Fruit fly (Drosophila melanogaster) whole organism, embryonic: ENCODE data around the gene ninaB.

Experiments used
- ATbp ChIP-seq: fragments of 200-800 bp; sonication (Bioruptor generic); optimal IDR thresholded peaks from 2 replicates; lab custom pipeline; 2017; ENCODE audit warnings: missing biosample characterization, mild to moderate bottlenecking, missing genetic modification characterization, missing genetic modification reagents
- CG11723 ChIP-seq: fragments of 200-800 bp; sonication (Bioruptor generic); optimal IDR thresholded peaks from 2 replicates; lab custom pipeline; 2017; ENCODE audit warnings: missing biosample characterization, mild to moderate bottlenecking, missing genetic modification characterization
- CG1233 ChIP-seq: fragments of 200-800 bp; sonication (Bioruptor generic); optimal IDR thresholded peaks from 4 replicates; lab custom pipeline; 2018; ENCODE audit warnings: missing biosample characterization, mild to moderate bottlenecking, missing genetic modification characterization
- CG13296 ChIP-seq: fragments of 200-800 bp; sonication (Bioruptor generic); optimal IDR thresholded peaks from 3 replicates; lab custom pipeline; 2018; ENCODE audit warnings: missing biosample characterization, mild to moderate bottlenecking, missing genetic modification characterization
- CG13775 ChIP-seq: fragments of 200-800 bp; sonication (Bioruptor generic); optimal IDR thresholded peaks from 3 replicates; lab custom pipeline; 2017; ENCODE audit warnings: missing biosample characterization, mild to moderate bottlenecking, missing genetic modification characterization
- CG13894 ChIP-seq: fragments of 200-800 bp; sonication (Bioruptor generic); optimal IDR thresholded peaks from 3 replicates; lab custom pipeline; 2018; ENCODE audit warnings: missing biosample characterization, mild to moderate bottlenecking, missing genetic modification characterization, moderate library complexity
- CG14441 ChIP-seq: fragments of 200-800 bp; sonication (Bioruptor generic); IDR thresholded peaks from 2 replicates; pipeline ENCODE4 v1.3.6; 2022; ENCODE audit warnings: missing biosample characterization, missing genetic modification characterization
- CG14710 ChIP-seq: fragments of 200-800 bp; sonication (Bioruptor generic); optimal IDR thresholded peaks from 3 replicates; lab custom pipeline; 2019; ENCODE audit warnings: missing biosample characterization, mild to moderate bottlenecking, missing genetic modification characterization, moderate library complexity
- CG15479 ChIP-seq: fragments of 200-800 bp; sonication (Bioruptor generic); optimal IDR thresholded peaks from 3 replicates; lab custom pipeline; 2019; ENCODE audit warnings: missing biosample characterization, mild to moderate bottlenecking, missing genetic modification characterization, moderate library complexity
- CG17802 ChIP-seq: fragments of 200-800 bp; sonication (Bioruptor generic); optimal IDR thresholded peaks from 2 replicates; lab custom pipeline; 2018; ENCODE audit warnings: missing biosample characterization, mild to moderate bottlenecking, missing genetic modification characterization, moderate library complexity
- CG18011 ChIP-seq: fragments of 200-800 bp; sonication (Bioruptor generic); optimal IDR thresholded peaks from 2 replicates; lab custom pipeline; 2017; ENCODE audit warnings: missing biosample characterization, missing genetic modification characterization, mild to moderate bottlenecking, moderate library complexity, missing genotype
- CG18262 ChIP-seq: fragments of 200-800 bp; optimal IDR thresholded peaks from 3 replicates; lab custom pipeline; 2019; ENCODE audit warnings: missing biosample characterization, mild to moderate bottlenecking, missing genetic modification characterization, moderate library complexity
- CG3163 ChIP-seq: fragments of 200-800 bp; sonication (Bioruptor generic); optimal IDR thresholded peaks from 3 replicates; lab custom pipeline; 2016; ENCODE audit warnings: missing biosample characterization, missing genetic modification characterization
- CG33213 ChIP-seq: fragments of 200-800 bp; sonication (Bioruptor generic); optimal IDR thresholded peaks from 3 replicates; lab custom pipeline; 2016; ENCODE audit warnings: missing biosample characterization, missing genetic modification characterization
- CG3726 ChIP-seq: fragments of 200-800 bp; sonication (Bioruptor generic); IDR thresholded peaks from 3 replicates; pipeline ENCODE4, ENCODE4 v1.3.6; 2022; ENCODE audit warnings: missing biosample characterization, missing genetic modification characterization
- CG6813 ChIP-seq: fragments of 200-800 bp; sonication (Bioruptor generic); optimal IDR thresholded peaks from 2 replicates; lab custom pipeline; 2017; ENCODE audit warnings: missing biosample characterization, missing genetic modification characterization, mild to moderate bottlenecking, moderate library complexity, missing genetic modification reagents
- CG6854 ChIP-seq: fragments of 200-800 bp; sonication (Bioruptor generic); optimal IDR thresholded peaks from 3 replicates; lab custom pipeline; 2017; ENCODE audit warnings: missing biosample characterization, mild to moderate bottlenecking, missing genetic modification characterization
- CG7786 ChIP-seq: fragments of 200-800 bp; sonication (Bioruptor generic); optimal IDR thresholded peaks from 2 replicates; lab custom pipeline; 2016; ENCODE audit warnings: missing biosample characterization, missing genetic modification characterization
- CG8290 ChIP-seq, 3 experiments: fragments of 200-800 bp; sonication (Bioruptor generic); optimal IDR thresholded peaks; 2 replicates each; lab custom pipeline; 2016 to 2019; ENCODE audit warnings: missing biosample characterization in 3 of 3, missing genetic modification characterization in 3 of 3, mild to moderate bottlenecking in 2 of 3, moderate library complexity in 1 of 3
- CG9797 ChIP-seq: fragments of 200-800 bp; sonication (Bioruptor generic); optimal IDR thresholded peaks from 3 replicates; lab custom pipeline; 2018; ENCODE audit warnings: missing biosample characterization, mild to moderate bottlenecking, missing genetic modification characterization
- CG9817 ChIP-seq: fragments of 200-800 bp; sonication (Bioruptor generic); optimal IDR thresholded peaks from 2 replicates; lab custom pipeline; 2018; ENCODE audit warnings: missing biosample characterization, mild to moderate bottlenecking, missing genetic modification characterization, moderate library complexity
- CTCF ChIP-seq: fragments of 200-800 bp; sonication (Bioruptor generic); optimal IDR thresholded peaks from 2 replicates; lab custom pipeline; 2017; ENCODE audit warnings: missing biosample characterization, mild to moderate bottlenecking, missing genetic modification characterization, moderate library complexity
- D ChIP-seq, 2 experiments: fragments of 200-800 bp in 1 of 2; fragments of >200 bp in 1 of 2; sonication (Bioruptor generic) in 1 of 2; optimal IDR thresholded peaks; 2 replicates in 1 of 2; 3 replicates in 1 of 2; lab custom pipeline; 2017; ENCODE audit warnings: mild to moderate bottlenecking in 1 of 2, missing biosample characterization in 1 of 2, missing genetic modification characterization in 1 of 2, missing genetic modification reagents in 1 of 2
- Dll ChIP-seq: fragments of 200-800 bp; sonication (Bioruptor generic); IDR thresholded peaks from 4 replicates; pipeline ENCODE4 v1.3.6; 2022; ENCODE audit warnings: missing biosample characterization, missing genetic modification characterization; ENCODE audit not compliant: partially characterized antibody
- Ets65A ChIP-seq: fragments of 200-800 bp; sonication (Bioruptor generic); peaks from one replicate; lab custom pipeline; 2016; ENCODE audit warnings: missing biosample characterization, missing genetic modification characterization
- Fer1 ChIP-seq: fragments of 200-800 bp; sonication (Bioruptor generic); optimal IDR thresholded peaks from 2 replicates; lab custom pipeline; 2017; ENCODE audit warnings: missing biosample characterization, mild to moderate bottlenecking, missing genetic modification characterization
- MESR4 ChIP-seq: fragments of 200-800 bp; sonication (Bioruptor generic); optimal IDR thresholded peaks from 2 replicates; lab custom pipeline; 2018; ENCODE audit warnings: missing biosample characterization, mild to moderate bottlenecking, missing genetic modification characterization, moderate library complexity
- Myb ChIP-seq: fragments of 200-800 bp; sonication (Bioruptor generic); optimal IDR thresholded peaks from 2 replicates; lab custom pipeline; 2016; ENCODE audit warnings: missing biosample characterization, missing genetic modification characterization
- Spps ChIP-seq: fragments of 200-800 bp; sonication (Bioruptor generic); optimal IDR thresholded peaks from 2 replicates; lab custom pipeline; 2018; ENCODE audit warnings: missing biosample characterization, mild to moderate bottlenecking, missing genetic modification characterization
- YL-1 ChIP-seq: fragments of 200-800 bp; sonication (Bioruptor generic); optimal IDR thresholded peaks from 3 replicates; lab custom pipeline; 2017; ENCODE audit warnings: missing biosample characterization, mild to moderate bottlenecking, missing genetic modification characterization
- al ChIP-seq: fragments of 200-800 bp; sonication (Bioruptor generic); IDR thresholded peaks from 2 replicates; pipeline ENCODE4 v1.3.6; 2022; ENCODE audit warnings: missing biosample characterization, missing genetic modification characterization
- ara ChIP-seq: fragments of 200-800 bp; sonication (Bioruptor generic); IDR thresholded peaks from 2 replicates; pipeline ENCODE4 v1.3.6; 2022; ENCODE audit warnings: missing biosample characterization, missing genetic modification characterization
- emc ChIP-seq: fragments of 200-800 bp; sonication (Bioruptor generic); optimal IDR thresholded peaks from 2 replicates; lab custom pipeline; 2016; ENCODE audit warnings: missing biosample characterization, missing genetic modification characterization
- ems ChIP-seq: fragments of 200-800 bp; sonication (Bioruptor generic); optimal IDR thresholded peaks from 3 replicates; lab custom pipeline; 2016; ENCODE audit warnings: missing biosample characterization, missing genetic modification characterization
- esg ChIP-seq: fragments of 200-800 bp; sonication (Bioruptor generic); conservative IDR thresholded peaks from 2 replicates; pipeline ENCODE4 v1.3.6; 2022; ENCODE audit warnings: missing biosample characterization, missing genetic modification characterization
- knrl ChIP-seq: fragments of 200-800 bp; sonication (Bioruptor generic); IDR thresholded peaks from 3 replicates; pipeline ENCODE4 v1.3.6; 2022; ENCODE audit warnings: missing biosample characterization, missing genetic modification characterization; ENCODE audit not compliant: partially characterized antibody
- lmd ChIP-seq: fragments of 200-800 bp; sonication (Bioruptor generic); IDR thresholded peaks from 2 replicates; pipeline ENCODE4 v1.3.6; 2022; ENCODE audit warnings: missing biosample characterization, missing genetic modification characterization
- lola ChIP-seq, 3 experiments: fragments of >200 bp in 2 of 3; fragments of 200-800 bp in 1 of 3; sonication (Bioruptor generic) in 1 of 3; optimal IDR thresholded peaks; 2 replicates each; lab custom pipeline; 2017 to 2019; ENCODE audit warnings: missing biosample characterization in 3 of 3, missing genetic modification characterization in 3 of 3, mild to moderate bottlenecking in 1 of 3, moderate library complexity in 1 of 3
- luna ChIP-seq: fragments of 200-800 bp; sonication (Bioruptor generic); optimal IDR thresholded peaks from 2 replicates; lab custom pipeline; 2016; ENCODE audit warnings: missing biosample characterization, missing genetic modification characterization
- peb ChIP-seq: fragments of 200-800 bp; sonication (Bioruptor generic); IDR thresholded peaks from 2 replicates; pipeline ENCODE4 v1.3.6; 2022; ENCODE audit warnings: missing biosample characterization, missing genetic modification characterization
- phol ChIP-seq: fragments of 200-800 bp; sonication (Bioruptor generic); optimal IDR thresholded peaks from 3 replicates; lab custom pipeline; 2018; ENCODE audit warnings: missing biosample characterization, mild to moderate bottlenecking, missing genetic modification characterization, moderate library complexity
- sd ChIP-seq: fragments of 200-800 bp; sonication (Bioruptor generic); optimal IDR thresholded peaks from 3 replicates; lab custom pipeline; 2018; ENCODE audit warnings: missing biosample characterization, mild to moderate bottlenecking, missing genetic modification characterization, moderate library complexity
- sr ChIP-seq: fragments of 200-800 bp; sonication (Bioruptor generic); IDR thresholded peaks from 3 replicates; pipeline ENCODE4 v1.3.6; 2022; ENCODE audit warnings: missing biosample characterization, missing genetic modification characterization
- tgo ChIP-seq: fragments of 200-800 bp; sonication (Bioruptor generic); IDR thresholded peaks from 3 replicates; pipeline ENCODE4 v1.3.6; 2022; ENCODE audit warnings: missing biosample characterization, missing genetic modification characterization
- tio ChIP-seq: fragments of 200-800 bp; sonication (Bioruptor generic); optimal IDR thresholded peaks from 2 replicates; lab custom pipeline; 2017; ENCODE audit warnings: missing biosample characterization, missing genetic modification characterization, inconsistent platforms
- tx ChIP-seq: fragments of 200-800 bp; sonication (Bioruptor generic); optimal IDR thresholded peaks from 2 replicates; lab custom pipeline; 2016; ENCODE audit warnings: missing biosample characterization, missing genetic modification characterization
- vnd ChIP-seq: fragments of 200-800 bp; sonication (Bioruptor generic); IDR thresholded peaks from 3 replicates; pipeline ENCODE4 v1.3.6; 2022; ENCODE audit warnings: missing biosample characterization, missing genetic modification characterization; ENCODE audit not compliant: partially characterized antibody
- zfh1 ChIP-seq: fragments of 200-800 bp; sonication (Bioruptor generic); IDR thresholded peaks from 3 replicates; pipeline ENCODE4 v1.3.6; 2022; ENCODE audit warnings: missing biosample characterization, missing genetic modification characterization

ninaB gene

DNA sequence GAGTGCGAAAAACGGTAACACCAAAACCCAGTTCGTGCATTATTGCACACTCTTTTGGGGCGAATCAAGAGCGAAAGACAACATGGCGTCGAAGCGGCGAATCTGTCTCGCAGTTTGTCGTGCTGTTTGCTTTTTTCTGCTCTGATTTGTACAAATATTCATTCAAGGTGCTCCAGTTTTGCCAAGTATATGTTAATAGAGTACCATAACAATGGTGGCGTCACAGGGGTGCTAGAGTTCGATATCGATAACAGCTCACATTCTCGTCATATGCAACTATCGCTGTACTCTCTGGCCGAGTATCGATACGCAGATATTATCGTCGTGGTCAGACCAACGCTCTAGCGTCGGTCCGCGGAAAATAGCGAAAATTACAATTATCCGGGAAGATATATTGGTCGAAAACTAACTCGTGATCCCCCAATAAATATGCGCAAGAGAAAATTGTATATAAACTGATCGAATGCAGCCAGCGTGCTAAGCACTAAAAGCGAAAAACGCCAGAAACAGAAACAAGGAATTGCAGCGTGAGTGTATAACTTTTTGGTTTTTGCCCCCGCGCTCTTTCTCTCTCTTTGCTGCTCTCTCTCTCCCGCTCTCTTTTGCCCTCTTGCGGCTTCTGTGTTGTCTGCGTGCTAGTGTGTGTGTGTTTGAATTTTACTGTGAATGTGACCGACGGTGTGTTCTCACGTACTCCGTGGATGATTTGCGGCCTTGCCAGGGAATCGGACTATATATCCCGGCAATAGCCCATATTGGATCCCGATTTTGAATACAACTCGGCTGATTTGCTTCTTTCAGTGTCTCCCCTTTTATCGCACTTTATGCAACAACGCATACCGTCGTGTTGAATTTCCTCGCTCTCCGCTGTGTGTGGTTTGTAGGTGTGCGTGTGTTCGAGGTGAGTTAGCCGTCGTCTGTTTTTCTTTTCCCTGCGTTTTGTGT is 16.5 kb upstream of the ninaB start, which contains the start of gene flfl (continued):
- TF ChIP-seq CG18262: no peak
- TF ChIP-seq tio (GFP tag; lab: Kevin White, UChicago): no peak
- TF ChIP-seq tgo (GFP tag; lab: Robert Waterston, UW): no peak
- TF ChIP-seq CG3163 (GFP tag; lab: Kevin White, UChicago): peak; percentile 39
- no peak for TF ChIP-seq CG14441 (GFP tag; lab: Robert Waterston, UW)
- peak; percentile 22 for TF ChIP-seq CTCF
- no peak for TF ChIP-seq ara (GFP tag; lab: Robert Waterston, UW)
- no peak for TF ChIP-seq CG17802
- TF ChIP-seq sr (GFP tag; lab: Robert Waterston, UW): no peak
- peak; percentile 98 for TF ChIP-seq phol (tag; lab: Kevin White, UChicago)
- TF ChIP-seq luna (GFP tag; lab: Kevin White, UChicago): no peak
- no peak for TF ChIP-seq ATbp (GFP tag; lab: Kevin White, UChicago)
- TF ChIP-seq MESR4 (GFP tag; lab: Kevin White, UChicago): peak; percentile 94
- TF ChIP-seq Ets65A: no peak
- no peak for TF ChIP-seq tx (GFP tag; lab: Kevin White, UChicago)
- peak; percentile 30 for TF ChIP-seq CG6813 (GFP tag; lab: Kevin White, UChicago)
- peak; percentile 81 for TF ChIP-seq Myb (GFP tag; lab: Kevin White, UChicago)
- TF ChIP-seq CG18011 (GFP tag; lab: Kevin White, UChicago): peak; percentile 21
- no peak for TF ChIP-seq lola (GFP tag; optimal IDR thresholded peaks at IDR 0.05; lab: Kevin White, UChicago)
- peak; percentile 37 for TF ChIP-seq CG7786 (GFP tag; lab: Kevin White, UChicago)
- no peak for TF ChIP-seq zfh1 (GFP tag; lab: Robert Waterston, UW)
- peak; percentile 40 for TF ChIP-seq CG13894 (tag; lab: Kevin White, UChicago)
- TF ChIP-seq D (optimal IDR thresholded peaks at IDR 0.05; lab: Kevin White, UChicago): peak; percentile 26
- no peak for TF ChIP-seq D (GFP tag; optimal IDR thresholded peaks at IDR 0.05; lab: Kevin White, UChicago)
- TF ChIP-seq CG14710 (tag; lab: Kevin White, UChicago): peak; percentile 53
- TF ChIP-seq esg: no peak
- TF ChIP-seq CG13775 (GFP tag; lab: Kevin White, UChicago): no peak
- TF ChIP-seq YL-1: peak; percentile 72
- TF ChIP-seq peb (GFP tag; lab: Robert Waterston, UW): no peak
- TF ChIP-seq sd (tag; lab: Kevin White, UChicago): peak; percentile 33
- TF ChIP-seq CG9797 (GFP tag; lab: Kevin White, UChicago): peak; percentile 54
- no peak for TF ChIP-seq CG13296
- no peak for TF ChIP-seq CG11723 (GFP tag; lab: Kevin White, UChicago)
- TF ChIP-seq lmd (GFP tag; lab: Robert Waterston, UW): no peak
- no peak for TF ChIP-seq CG3726 (GFP tag; lab: Robert Waterston, UW)
- TF ChIP-seq Spps (tag; lab: Kevin White, UChicago): no peak
- TF ChIP-seq CG6854 (GFP tag; lab: Kevin White, UChicago): no peak
- TF ChIP-seq Fer1 (GFP tag; lab: Kevin White, UChicago): peak; percentile 49
- TF ChIP-seq CG9817 (tag; lab: Kevin White, UChicago): peak; percentile 26
- no peak for TF ChIP-seq vnd
- TF ChIP-seq CG1233 (GFP tag; lab: Kevin White, UChicago): no peak
- TF ChIP-seq CG15479: no peak
- no peak for TF ChIP-seq al (GFP tag; lab: Robert Waterston, UW)
- TF ChIP-seq ems: no peak
- TF ChIP-seq Dll (GFP tag; lab: Robert Waterston, UW): no peak
- TF ChIP-seq knrl: no peak
- peak; percentile 28 for TF ChIP-seq emc (GFP tag; lab: Kevin White, UChicago)
- no peak for TF ChIP-seq CG8290 (GFP tag; optimal IDR thresholded peaks at IDR 0.05; lab: Kevin White, UChicago)
- peak in 1 of 2 experiments; percentile 72 for TF ChIP-seq CG8290 (tag; optimal IDR thresholded peaks at IDR 0.05; lab: Kevin White, UChicago)
- peak; percentile 18 for TF ChIP-seq CG33213 (GFP tag; lab: Kevin White, UChicago)
